Worm (Caenorhabditis elegans): ENCODE measurements around the gene cpt-2.

The cpt-2 gene

ce11 chrIV:11229013-11229412, 49.6 kb downstream of the cpt-2 start:
- no peak for TF ChIP-seq ZK546.5 (tag; optimal IDR thresholded peaks at IDR 0.05)
- TF ChIP-seq elt-2 (tag; optimal IDR thresholded peaks at IDR 0.05): peak; percentile 45
- peak; percentile 12 for TF ChIP-seq pqm-1 (tag; optimal IDR thresholded peaks at IDR 0.05)
- no peak for TF ChIP-seq tbx-2 (tag; optimal IDR thresholded peaks at IDR 0.05)

ce11 chrIV:11230069-11230468, 50.6 kb downstream of the cpt-2 start, which contains the start of gene best-7:
TSS of gene best-7 (minus strand) at chrIV:11230307.
- peak; percentile 53 for TF ChIP-seq elt-2 (tag; optimal IDR thresholded peaks at IDR 0.05)
- TF ChIP-seq sea-2 (GFP tag; optimal IDR thresholded peaks at IDR 0.05): no peak
- TF ChIP-seq elt-1 (tag; optimal IDR thresholded peaks at IDR 0.05): no peak
- TF ChIP-seq lsy-12 (tag; optimal IDR thresholded peaks at IDR 0.05): no peak
- no peak for TF ChIP-seq egl-27 (tag; optimal IDR thresholded peaks at IDR 0.05)
- TF ChIP-seq lin-39 (tag; optimal IDR thresholded peaks at IDR 0.05): no peak
- no peak for TF ChIP-seq egl-5 (tag; optimal IDR thresholded peaks at IDR 0.05)
- TF ChIP-seq jun-1 (tag; optimal IDR thresholded peaks at IDR 0.05): no peak
- no peak for TF ChIP-seq ztf-11 (tag; optimal IDR thresholded peaks at IDR 0.05)
- peak; percentile 11 for TF ChIP-seq pqm-1 (tag; optimal IDR thresholded peaks at IDR 0.05)
- no peak for TF ChIP-seq mml-1 (tag; optimal IDR thresholded peaks at IDR 0.05)
- no peak for TF ChIP-seq aly-2 (tag; optimal IDR thresholded peaks at IDR 0.05)

ce11 chrIV:11231376-11231775, 51.9 kb downstream of the cpt-2 start:
- TF ChIP-seq mdl-1 (tag; optimal IDR thresholded peaks at IDR 0.05) (no peak), egl-27 (tag; optimal IDR thresholded peaks at IDR 0.05) (no peak), nhr-77 (tag; optimal IDR thresholded peaks at IDR 0.05) (no peak)

All from whole organism, L3 larva.